Fruit fly (Drosophila melanogaster): ENCODE measurements around the gene CG31635.

Gene CG31635

dm6 chr2L:6648163-6648628 lies 718 bp downstream of the CG31635 start (continued):
- TF ChIP-seq CG14860 (GFP tag; IDR thresholded peaks at IDR 0.05; ENCODE audit: partially characterized antibody) = no peak
- TF ChIP-seq kay (GFP tag; optimal IDR thresholded peaks at IDR 0.05) = peak; percentile 91
- peak in 1 of 2 experiments; percentile 92 for TF ChIP-seq Eip74EF (GFP tag; optimal IDR thresholded peaks at IDR 0.05)
- TF ChIP-seq hth (optimal IDR thresholded peaks at IDR 0.05) = no peak
- peak; percentile 90 for TF ChIP-seq CG4854 (GFP tag; optimal IDR thresholded peaks at IDR 0.05)
- peak; percentile 85 for TF ChIP-seq CG12236 (GFP tag; optimal IDR thresholded peaks at IDR 0.05)
- peak; percentile 95 for TF ChIP-seq B-H2 (GFP tag; optimal IDR thresholded peaks at IDR 0.05)
- TF ChIP-seq Neu2 (GFP tag; optimal IDR thresholded peaks at IDR 0.05; ENCODE audit: borderline replicate concordance) = peak; percentile 6
- peak; percentile 82 for TF ChIP-seq jigr1 (GFP tag; IDR thresholded peaks at IDR 0.05)
- TF ChIP-seq CG8765 (GFP tag; IDR thresholded peaks at IDR 0.05) = peak; percentile 76; the same call in 1 of the 2 replicates
- TF ChIP-seq CG17612 (GFP tag; IDR thresholded peaks at IDR 0.05) = peak; percentile 85
- peak; percentile 95 for TF ChIP-seq Sox100B (GFP tag; optimal IDR thresholded peaks at IDR 0.05)
- TF ChIP-seq CG3995 (GFP tag; optimal IDR thresholded peaks at IDR 0.05) = peak; percentile 81
- peak; percentile 93 for TF ChIP-seq CG14014 (GFP tag; IDR thresholded peaks at IDR 0.05)
- peak; percentile 83 for TF ChIP-seq wdn (GFP tag; IDR thresholded peaks at IDR 0.05)
- TF ChIP-seq mirr (GFP tag; optimal IDR thresholded peaks at IDR 0.05) = peak; percentile 87
- peak; percentile 95 for TF ChIP-seq CG12155 (GFP tag; optimal IDR thresholded peaks at IDR 0.05)
- no peak for TF ChIP-seq sc (optimal IDR thresholded peaks at IDR 0.05)
- TF ChIP-seq sc (GFP tag; optimal IDR thresholded peaks at IDR 0.05) = peak; percentile 88
- TF ChIP-seq Hmx (GFP tag; optimal IDR thresholded peaks at IDR 0.05) = peak; percentile 86
- TF ChIP-seq CG17328 (GFP tag; IDR thresholded peaks at IDR 0.05) = peak; percentile 88
- no peak for TF ChIP-seq Lpt (GFP tag; optimal IDR thresholded peaks at IDR 0.05)
- TF ChIP-seq CG17385 (GFP tag; optimal IDR thresholded peaks at IDR 0.05) = peak; percentile 92
- peak; percentile 90 for TF ChIP-seq CG9437 (GFP tag; optimal IDR thresholded peaks at IDR 0.05)
- TF ChIP-seq CG15011 (GFP tag; optimal IDR thresholded peaks at IDR 0.05) = peak; percentile 95
- peak; percentile 80 for TF ChIP-seq crc (GFP tag; optimal IDR thresholded peaks at IDR 0.05)
- peak; percentile 96 for TF ChIP-seq az2 (GFP tag; optimal IDR thresholded peaks at IDR 0.05)
- peak; percentile 95 for TF ChIP-seq Fer3 (tag; optimal IDR thresholded peaks at IDR 0.05)
- TF ChIP-seq tgo (GFP tag; IDR thresholded peaks at IDR 0.05) = peak; percentile 94
- TF ChIP-seq Aef1 (GFP tag; IDR thresholded peaks at IDR 0.05) = peak; percentile 90
- TF ChIP-seq pnt (GFP tag; optimal IDR thresholded peaks at IDR 0.05) = peak; percentile 86
- no peak for TF ChIP-seq CG7963 (GFP tag; IDR thresholded peaks at IDR 0.05; ENCODE audit: partially characterized antibody)
- peak; percentile 94 for TF ChIP-seq esg (GFP tag; conservative IDR thresholded peaks at IDR 0.05)
- TF ChIP-seq Sox102F (GFP tag; optimal IDR thresholded peaks at IDR 0.05) = peak; percentile 96
- peak; percentile 15 for TF ChIP-seq gfzf (GFP tag; optimal IDR thresholded peaks at IDR 0.05)
- TF ChIP-seq HLH54F (GFP tag; optimal IDR thresholded peaks at IDR 0.05) = peak; percentile 92
- peak; percentile 67 for TF ChIP-seq ab (GFP tag; optimal IDR thresholded peaks at IDR 0.05)
- TF ChIP-seq BtbVII (GFP tag; optimal IDR thresholded peaks at IDR 0.05) = peak; percentile 96
- peak; percentile 93 for TF ChIP-seq CG6854 (GFP tag; optimal IDR thresholded peaks at IDR 0.05)
- TF ChIP-seq CG11696 (GFP tag; IDR thresholded peaks at IDR 0.05) = peak; percentile 75
- TF ChIP-seq CG10274 (GFP tag; optimal IDR thresholded peaks at IDR 0.05) = peak; percentile 87
- TF ChIP-seq vvl (GFP tag; IDR thresholded peaks at IDR 0.05) = peak; percentile 94
- TF ChIP-seq cad (GFP tag; optimal IDR thresholded peaks at IDR 0.05) = no peak
- peak; percentile 3 for TF ChIP-seq MESR4 (GFP tag; optimal IDR thresholded peaks at IDR 0.05)
- peak; percentile 91 for TF ChIP-seq al (GFP tag; IDR thresholded peaks at IDR 0.05)
- TF ChIP-seq CG32772 (GFP tag; IDR thresholded peaks at IDR 0.05) = peak; percentile 89
- peak; percentile 92 for TF ChIP-seq CG6683 (GFP tag; optimal IDR thresholded peaks at IDR 0.05)
- TF ChIP-seq CG11247 (GFP tag; IDR thresholded peaks at IDR 0.05) = peak; percentile 88
- peak; percentile 72 for TF ChIP-seq dimm (GFP tag; IDR thresholded peaks at IDR 0.05)
- peak; percentile 96 for TF ChIP-seq seq (GFP tag; IDR thresholded peaks at IDR 0.05)
- peak; percentile 95 for TF ChIP-seq CG17359 (tag; optimal IDR thresholded peaks at IDR 0.05)
- peak; percentile 82 for TF ChIP-seq CG1603 (tag; optimal IDR thresholded peaks at IDR 0.05)

All from whole organism, embryonic.